Fruit fly (Drosophila melanogaster) whole organism, embryonic: ENCODE data around the gene CG18269.

Experiments
- Asciz ChIP-seq: fragments of 200-800 bp; sonication (Bioruptor generic); optimal IDR thresholded peaks from 2 replicates; lab custom pipeline; 2017; ENCODE audit warnings: missing biosample characterization, mild to moderate bottlenecking, missing genetic modification characterization, missing genetic modification reagents
- Bdp1 ChIP-seq: fragments of 200-800 bp; sonication (Bioruptor generic); optimal IDR thresholded peaks from 3 replicates; lab custom pipeline; 2016; ENCODE audit warnings: missing biosample characterization, missing genetic modification characterization
- CG10959 ChIP-seq: fragments of 200-800 bp; sonication (Bioruptor generic); IDR thresholded peaks from 2 replicates; pipeline ENCODE4 v1.3.6; 2022; ENCODE audit warnings: missing biosample characterization, missing genetic modification characterization
- CG12391 ChIP-seq: fragments of 200-800 bp; sonication (Bioruptor generic); optimal IDR thresholded peaks from 3 replicates; lab custom pipeline; 2018; ENCODE audit warnings: missing biosample characterization, mild to moderate bottlenecking, missing genetic modification characterization, moderate library complexity
- CG12769 ChIP-seq: fragments of 200-800 bp; sonication (Bioruptor generic); optimal IDR thresholded peaks from 2 replicates; lab custom pipeline; 2019; ENCODE audit warnings: missing biosample characterization, mild to moderate bottlenecking, missing genetic modification characterization, moderate library complexity
- CG14014 ChIP-seq: fragments of 200-800 bp; sonication (Bioruptor generic); IDR thresholded peaks from 2 replicates; pipeline ENCODE4 v1.3.6; 2022; ENCODE audit warnings: missing biosample characterization, missing genetic modification characterization
- CG1647 ChIP-seq: fragments of 200-800 bp; sonication (Bioruptor generic); optimal IDR thresholded peaks from 3 replicates; lab custom pipeline; 2016; ENCODE audit warnings: missing biosample characterization, missing genetic modification characterization
- CG17829 ChIP-seq: fragments of 200-800 bp; optimal IDR thresholded peaks from 2 replicates; lab custom pipeline; 2019; ENCODE audit warnings: missing biosample characterization, mild to moderate bottlenecking, missing genetic modification characterization, moderate library complexity
- CG2129 ChIP-seq: fragments of 200-800 bp; sonication (Bioruptor generic); IDR thresholded peaks from 2 replicates; pipeline ENCODE4 v1.3.6; 2022; ENCODE audit warnings: missing biosample characterization, missing genetic modification characterization; ENCODE audit not compliant: partially characterized antibody
- CG31365 ChIP-seq: fragments of 200-800 bp; sonication (Bioruptor generic); optimal IDR thresholded peaks from 2 replicates; lab custom pipeline; 2018; ENCODE audit warnings: missing biosample characterization, mild to moderate bottlenecking, missing genetic modification characterization
- CG31441 ChIP-seq: fragments of 200-800 bp; sonication (Bioruptor generic); IDR thresholded peaks from 2 replicates; pipeline ENCODE4 v1.3.6; 2022; ENCODE audit warnings: missing biosample characterization, missing genetic modification characterization
- CG3163 ChIP-seq: fragments of 200-800 bp; sonication (Bioruptor generic); optimal IDR thresholded peaks from 3 replicates; lab custom pipeline; 2016; ENCODE audit warnings: missing biosample characterization, missing genetic modification characterization
- CG3726 ChIP-seq: fragments of 200-800 bp; sonication (Bioruptor generic); IDR thresholded peaks from 3 replicates; pipeline ENCODE4, ENCODE4 v1.3.6; 2022; ENCODE audit warnings: missing biosample characterization, missing genetic modification characterization
- CG5245 ChIP-seq: fragments of 200-800 bp; sonication (Bioruptor generic); optimal IDR thresholded peaks from 3 replicates; lab custom pipeline; 2016; ENCODE audit warnings: missing biosample characterization, missing genetic modification characterization
- CG5953 ChIP-seq: fragments of 200-800 bp; sonication (Bioruptor generic); IDR thresholded peaks from 2 replicates; pipeline ENCODE4 v1.3.6; 2022; ENCODE audit warnings: missing biosample characterization, missing genetic modification characterization
- CG6654 ChIP-seq: fragments of 200-800 bp; sonication (Bioruptor generic); optimal IDR thresholded peaks from 2 replicates; lab custom pipeline; 2017; ENCODE audit warnings: missing biosample characterization, mild to moderate bottlenecking, missing genetic modification characterization
- CG6813 ChIP-seq: fragments of 200-800 bp; sonication (Bioruptor generic); optimal IDR thresholded peaks from 2 replicates; lab custom pipeline; 2017; ENCODE audit warnings: missing biosample characterization, missing genetic modification characterization, mild to moderate bottlenecking, moderate library complexity, missing genetic modification reagents
- CG6854 ChIP-seq: fragments of 200-800 bp; sonication (Bioruptor generic); optimal IDR thresholded peaks from 3 replicates; lab custom pipeline; 2017; ENCODE audit warnings: missing biosample characterization, mild to moderate bottlenecking, missing genetic modification characterization
- CG8478 ChIP-seq: fragments of >200 bp; optimal IDR thresholded peaks from 2 replicates; lab custom pipeline; 2018
- CG8944 ChIP-seq: fragments of 200-800 bp; sonication (Bioruptor generic); optimal IDR thresholded peaks from 3 replicates; lab custom pipeline; 2016; ENCODE audit warnings: missing biosample characterization, missing genetic modification characterization
- Dbx ChIP-seq: fragments of 200-800 bp; sonication (Bioruptor generic); IDR thresholded peaks from 3 replicates; pipeline ENCODE4 v1.3.6; 2022; ENCODE audit warnings: missing biosample characterization, missing genetic modification characterization
- HLH4C ChIP-seq: fragments of 200-800 bp; sonication (Bioruptor generic); IDR thresholded peaks from 3 replicates; pipeline ENCODE4 v1.3.6; 2022; ENCODE audit warnings: missing biosample characterization, missing genetic modification characterization; ENCODE audit not compliant: partially characterized antibody
- Hey ChIP-seq: fragments of 200-800 bp; sonication (Bioruptor generic); optimal IDR thresholded peaks from 3 replicates; lab custom pipeline; 2018; ENCODE audit warnings: missing biosample characterization, mild to moderate bottlenecking, missing genetic modification characterization
- Lpt ChIP-seq: fragments of >200 bp; optimal IDR thresholded peaks from 2 replicates; lab custom pipeline; 2018; ENCODE audit warnings: missing biosample characterization, missing genetic modification characterization
- Oli ChIP-seq: fragments of 200-800 bp; sonication (Bioruptor generic); optimal IDR thresholded peaks from 2 replicates; lab custom pipeline; 2018; ENCODE audit warnings: missing biosample characterization, mild to moderate bottlenecking, missing genetic modification characterization, moderate library complexity
- Side ChIP-seq: fragments of 200-800 bp; sonication (Bioruptor generic); optimal IDR thresholded peaks from 2 replicates; lab custom pipeline; 2016; ENCODE audit warnings: missing biosample characterization, missing genetic modification characterization
- Ssrp ChIP-seq: fragments of 200-800 bp; sonication (Bioruptor generic); optimal IDR thresholded peaks from 2 replicates; lab custom pipeline; 2018; ENCODE audit warnings: missing biosample characterization, mild to moderate bottlenecking, missing genetic modification characterization, moderate library complexity
- Tbp ChIP-seq: fragments of >200 bp; optimal IDR thresholded peaks from 2 replicates; lab custom pipeline; 2018; ENCODE audit warnings: missing biosample characterization, missing genetic modification characterization
- al ChIP-seq: fragments of 200-800 bp; sonication (Bioruptor generic); IDR thresholded peaks from 2 replicates; pipeline ENCODE4 v1.3.6; 2022; ENCODE audit warnings: missing biosample characterization, missing genetic modification characterization
- ash1 ChIP-seq: fragments of 200-800 bp; sonication (Bioruptor generic); optimal IDR thresholded peaks from 2 replicates; lab custom pipeline; 2018; ENCODE audit warnings: missing biosample characterization, mild to moderate bottlenecking, missing genetic modification characterization
- ato ChIP-seq: fragments of 200-800 bp; sonication (Bioruptor generic); IDR thresholded peaks from 2 replicates; pipeline ENCODE4 v1.3.6; 2022; ENCODE audit warnings: missing biosample characterization, missing genetic modification characterization; ENCODE audit not compliant: partially characterized antibody
- caup ChIP-seq: fragments of 200-800 bp; sonication (Bioruptor generic); optimal IDR thresholded peaks from 3 replicates; lab custom pipeline; 2017; ENCODE audit warnings: missing biosample characterization, mild to moderate bottlenecking, missing genetic modification characterization, moderate library complexity; ENCODE audit not compliant: severe bottlenecking
- chinmo ChIP-seq: fragments of 200-800 bp; sonication (Bioruptor generic); IDR thresholded peaks from 4 replicates; pipeline ENCODE4 v1.3.6; 2022; ENCODE audit warnings: missing biosample characterization, missing genetic modification characterization; ENCODE audit not compliant: partially characterized antibody
- dimm ChIP-seq: fragments of 200-800 bp; sonication (Bioruptor generic); IDR thresholded peaks from 2 replicates; pipeline ENCODE4 v1.3.6; 2022; ENCODE audit warnings: missing biosample characterization, missing genetic modification characterization
- fd96Cb ChIP-seq: fragments of 200-800 bp; sonication (Bioruptor generic); optimal IDR thresholded peaks from 2 replicates; lab custom pipeline; 2018; ENCODE audit warnings: missing biosample characterization, mild to moderate bottlenecking, missing genetic modification characterization, moderate library complexity
- gem ChIP-seq: fragments of 200-800 bp; sonication (Bioruptor generic); optimal IDR thresholded peaks from 2 replicates; lab custom pipeline; 2019; ENCODE audit warnings: missing biosample characterization, mild to moderate bottlenecking, missing genetic modification characterization, moderate library complexity
- grau ChIP-seq: fragments of 200-800 bp; optimal IDR thresholded peaks from 3 replicates; lab custom pipeline; 2019; ENCODE audit warnings: missing biosample characterization, mild to moderate bottlenecking, missing genetic modification characterization, moderate library complexity
- ind ChIP-seq: fragments of 200-800 bp; sonication (Bioruptor generic); optimal IDR thresholded peaks from 3 replicates; lab custom pipeline; 2016; ENCODE audit warnings: missing biosample characterization, missing genetic modification characterization
- mld ChIP-seq: fragments of 200-800 bp; sonication (Bioruptor generic); IDR thresholded peaks from 3 replicates; pipeline ENCODE4 v1.3.6; 2022; ENCODE audit warnings: missing biosample characterization, missing genetic modification characterization; ENCODE audit not compliant: partially characterized antibody
- nau ChIP-seq: fragments of 200-800 bp; sonication (Bioruptor generic); optimal IDR thresholded peaks from 3 replicates; lab custom pipeline; 2017; ENCODE audit warnings: missing biosample characterization, mild to moderate bottlenecking, missing genetic modification characterization, missing genetic modification reagents
- nmo ChIP-seq: fragments of 200-800 bp; sonication (Bioruptor generic); optimal IDR thresholded peaks from 2 replicates; lab custom pipeline; 2018; ENCODE audit warnings: missing biosample characterization, mild to moderate bottlenecking, missing genetic modification characterization, moderate library complexity
- p53 ChIP-seq: fragments of 200-800 bp; sonication (Bioruptor generic); optimal IDR thresholded peaks from 2 replicates; lab custom pipeline; 2016; ENCODE audit warnings: missing biosample characterization, missing genetic modification characterization
- prd ChIP-seq, 3 experiments: fragments of >200 bp in 2 of 3; fragments of 200-800 bp in 1 of 3; sonication (Bioruptor generic) in 1 of 3; optimal IDR thresholded peaks in 2 of 3; IDR thresholded peaks in 1 of 3; 2 replicates in 2 of 3; 3 replicates in 1 of 3; pipeline versions ENCODE4 v1.3.6 to Lab custom; 2017 to 2022; ENCODE audit warnings: missing biosample characterization in 1 of 3, missing genetic modification characterization in 1 of 3
- sc ChIP-seq, 3 experiments: fragments of >200 bp in 2 of 3; fragments of 200-800 bp in 1 of 3; sonication (Bioruptor generic) in 1 of 3; optimal IDR thresholded peaks; 2 replicates in 2 of 3; 3 replicates in 1 of 3; lab custom pipeline; 2017; ENCODE audit warnings: mild to moderate bottlenecking in 1 of 3, missing biosample characterization in 1 of 3, missing genetic modification characterization in 1 of 3, missing genetic modification reagents in 1 of 3
- tna ChIP-seq: fragments of 200-800 bp; sonication (Bioruptor generic); IDR thresholded peaks from 2 replicates; pipeline ENCODE4 v1.3.6; 2022; ENCODE audit warnings: missing biosample characterization, missing genetic modification characterization; ENCODE audit not compliant: partially characterized antibody
- trh ChIP-seq: fragments of 200-800 bp; sonication (Bioruptor generic); optimal IDR thresholded peaks from 2 replicates; lab custom pipeline; 2016; ENCODE audit warnings: missing biosample characterization, missing genetic modification characterization
- vfl ChIP-seq: fragments of 200-800 bp; sonication (Bioruptor generic); optimal IDR thresholded peaks from 2 replicates; lab custom pipeline; 2016; ENCODE audit warnings: missing biosample characterization, missing genetic modification characterization
- zfh1 ChIP-seq: fragments of 200-800 bp; sonication (Bioruptor generic); IDR thresholded peaks from 3 replicates; pipeline ENCODE4 v1.3.6; 2022; ENCODE audit warnings: missing biosample characterization, missing genetic modification characterization

The CG18269 gene

dm6 chr2L:5558809-5559392 is 7.3 kb downstream of the CG18269 start, which contains the start of gene GluRIIB (continued):
- no peak for TF ChIP-seq fd96Cb (tag; lab: Kevin White, UChicago)
- TF ChIP-seq zfh1 (GFP tag; lab: Robert Waterston, UW) = no peak
- no peak for TF ChIP-seq HLH4C
- TF ChIP-seq trh = no peak
- TF ChIP-seq CG12769 (tag; lab: Kevin White, UChicago) = peak; percentile 2
- no peak for TF ChIP-seq Bdp1
- no peak for TF ChIP-seq ash1 (GFP tag; lab: Kevin White, UChicago)
- TF ChIP-seq Ssrp (tag; lab: Kevin White, UChicago) = peak; percentile 19
- no peak for TF ChIP-seq CG3163 (GFP tag; lab: Kevin White, UChicago)
- peak; percentile 8 for TF ChIP-seq CG12391 (tag; lab: Kevin White, UChicago)
- no peak for TF ChIP-seq nau (GFP tag; lab: Kevin White, UChicago)
- peak; percentile 40 for TF ChIP-seq grau (tag; lab: Kevin White, UChicago)
- peak; percentile 8 for TF ChIP-seq CG17829 (tag; lab: Kevin White, UChicago)
- no peak for TF ChIP-seq p53 (GFP tag; lab: Kevin White, UChicago)

- TF ChIP-seq Oli (tag; lab: Kevin White, UChicago) = peak; percentile 7
- TF ChIP-seq sc (optimal IDR thresholded peaks at IDR 0.05; lab: Kevin White, UChicago) = no peak
- no peak for TF ChIP-seq sc (GFP tag; optimal IDR thresholded peaks at IDR 0.05; lab: Kevin White, UChicago)
- no peak for TF ChIP-seq dimm (GFP tag; lab: Robert Waterston, UW)
- TF ChIP-seq CG31365 = no peak
- 0 out of 2 replicates have a peak, but pooled peaks have one; percentile 11 for TF ChIP-seq CG31441
- TF ChIP-seq Side = no peak
- TF ChIP-seq CG5245 = no peak
- no peak for TF ChIP-seq Tbp (GFP tag; lab: Kevin White, UChicago)
- no peak for TF ChIP-seq Hey
- no peak for TF ChIP-seq Asciz (GFP tag; lab: Kevin White, UChicago)
- TF ChIP-seq caup (GFP tag; lab: Kevin White, UChicago) = no peak
- TF ChIP-seq CG6654 = no peak
- TF ChIP-seq Dbx (GFP tag; lab: Robert Waterston, UW) = no peak
- no peak for TF ChIP-seq CG10959
- TF ChIP-seq al = no peak
- TF ChIP-seq chinmo (GFP tag; lab: Robert Waterston, UW) = no peak
- TF ChIP-seq mld (GFP tag; lab: Robert Waterston, UW) = no peak
- TF ChIP-seq CG6813 (GFP tag; lab: Kevin White, UChicago) = no peak
- TF ChIP-seq CG3726 = no peak
- TF ChIP-seq ind = no peak
- TF ChIP-seq vfl (GFP tag; lab: Kevin White, UChicago) = no peak
- no peak for TF ChIP-seq CG1647 (GFP tag; lab: Kevin White, UChicago)
- peak; percentile 5 for TF ChIP-seq nmo (GFP tag; lab: Kevin White, UChicago)
- no peak for TF ChIP-seq CG6854 (GFP tag; lab: Kevin White, UChicago)
- no peak for TF ChIP-seq CG14014
- TF ChIP-seq CG8478 (lab: Kevin White, UChicago) = no peak
- no peak for TF ChIP-seq CG5953 (GFP tag; lab: Robert Waterston, UW)
- TF ChIP-seq gem (tag; lab: Kevin White, UChicago) = peak; percentile 41
- no peak for TF ChIP-seq prd (optimal IDR thresholded peaks at IDR 0.05; lab: Kevin White, UChicago)
- TF ChIP-seq prd (GFP tag; IDR thresholded peaks at IDR 0.05; lab: Robert Waterston, UW) = peak; percentile 40; the same call in 1 of the 3 replicates
- TF ChIP-seq CG8944 = no peak
- TF ChIP-seq ato (GFP tag; lab: Robert Waterston, UW) = no peak
- TF ChIP-seq Lpt (GFP tag; lab: Kevin White, UChicago) = no peak
- no peak for TF ChIP-seq tna
- TF ChIP-seq CG2129 (GFP tag; lab: Robert Waterston, UW) = no peak
Measured at dm6 chr2L:5567103-5567502, 15.5 kb downstream of the CG18269 start.
